Worm (Caenorhabditis elegans) whole organism, L3 larva: ENCODE results near the gene far-2.

ENCODE experiments used
- ZK546.5 ChIP-seq: sonication (generic microtip); optimal IDR thresholded peaks from 2 replicates; lab custom pipeline; 2017; ENCODE audit warnings: missing biosample characterization, missing genetic modification characterization
- aly-2 ChIP-seq: fragments of 150-350 bp; optimal IDR thresholded peaks from 2 replicates; lab custom pipeline; 2014; ENCODE audit warnings: missing biosample characterization, missing genetic modification characterization
- ama-1 ChIP-seq: fragments of 150-350 bp; optimal IDR thresholded peaks from 2 replicates; lab custom pipeline; 2018
- ceh-16 ChIP-seq: sonication (generic microtip); optimal IDR thresholded peaks from 2 replicates; lab custom pipeline; 2017; ENCODE audit warnings: missing biosample characterization, missing genetic modification characterization
- ceh-28 ChIP-seq: fragments of 150-350 bp; optimal IDR thresholded peaks from 2 replicates; lab custom pipeline; 2014; ENCODE audit warnings: missing biosample characterization, missing genetic modification reagents, missing genetic modification characterization
- ceh-82 ChIP-seq: fragments of 150-350 bp; optimal IDR thresholded peaks from 2 replicates; lab custom pipeline; 2014; ENCODE audit warnings: missing biosample characterization, missing genetic modification characterization
- egl-27 ChIP-seq: sonication (generic microtip); optimal IDR thresholded peaks from 4 replicates; lab custom pipeline; 2017; ENCODE audit warnings: missing biosample characterization, missing genetic modification reagents, missing genetic modification characterization
- egl-5 ChIP-seq: fragments of 150-350 bp; optimal IDR thresholded peaks from 2 replicates; lab custom pipeline; 2017; ENCODE audit warnings: missing biosample characterization, missing genetic modification reagents, missing genetic modification characterization, inconsistent platforms
- elt-1 ChIP-seq: fragments of 150-350 bp; optimal IDR thresholded peaks from 2 replicates; lab custom pipeline; 2014; ENCODE audit warnings: missing biosample characterization, missing genetic modification characterization
- elt-2 ChIP-seq: sonication (generic microtip); optimal IDR thresholded peaks from 2 replicates; lab custom pipeline; 2016; ENCODE audit warnings: missing genetic modification reagents, mild to moderate bottlenecking, missing genetic modification characterization, missing compliant biosample characterization
- elt-3 ChIP-seq, 3 experiments: fragments of 150-350 bp in 1 of 3; sonication (generic microtip) in 2 of 3; optimal IDR thresholded peaks; 2 replicates in 2 of 3; 4 replicates in 1 of 3; lab custom pipeline; 2014 to 2017; ENCODE audit warnings: missing biosample characterization in 3 of 3, missing genetic modification characterization in 3 of 3
- eor-1 ChIP-seq, 2 experiments: fragments of 150-350 bp; optimal IDR thresholded peaks; 2 replicates each; lab custom pipeline; 2014 to 2018; ENCODE audit warnings: missing biosample characterization in 2 of 2, missing genetic modification characterization in 2 of 2
- hmg-11 ChIP-seq: sonication (generic microtip); optimal IDR thresholded peaks from 2 replicates; lab custom pipeline; 2016; ENCODE audit warnings: missing genetic modification characterization, missing compliant biosample characterization
- jun-1 ChIP-seq: fragments of 150-350 bp; optimal IDR thresholded peaks from 2 replicates; lab custom pipeline; 2014; ENCODE audit warnings: missing biosample characterization, missing genetic modification reagents, missing genetic modification characterization
- lin-15B ChIP-seq: fragments of 150-350 bp; optimal IDR thresholded peaks from 2 replicates; lab custom pipeline; 2014; ENCODE audit warnings: missing biosample characterization, missing genetic modification characterization
- lin-39 ChIP-seq: fragments of 150-350 bp; optimal IDR thresholded peaks from 2 replicates; lab custom pipeline; 2018; ENCODE audit warnings: missing biosample characterization, missing genetic modification reagents, missing genetic modification characterization
- lsy-12 ChIP-seq: sonication (generic microtip); optimal IDR thresholded peaks from 2 replicates; lab custom pipeline; 2016; ENCODE audit warnings: mild to moderate bottlenecking, missing genetic modification characterization, missing compliant biosample characterization
- mdl-1 ChIP-seq: fragments of 150-350 bp; optimal IDR thresholded peaks from 2 replicates; lab custom pipeline; 2014; ENCODE audit warnings: missing biosample characterization, missing genetic modification characterization
- mml-1 ChIP-seq: fragments of 150-350 bp; sonication (generic microtip); optimal IDR thresholded peaks from 3 replicates; lab custom pipeline; 2014; ENCODE audit warnings: missing biosample characterization, missing genetic modification characterization
- nhr-11 ChIP-seq: fragments of 150-350 bp; optimal IDR thresholded peaks from 2 replicates; lab custom pipeline; 2014; ENCODE audit warnings: missing biosample characterization, missing genetic modification characterization
- nhr-23 ChIP-seq: fragments of 150-350 bp; optimal IDR thresholded peaks from 2 replicates; lab custom pipeline; 2014; ENCODE audit warnings: missing biosample characterization, missing genetic modification reagents, missing genetic modification characterization
- nhr-237 ChIP-seq: fragments of 150-350 bp; optimal IDR thresholded peaks from 2 replicates; lab custom pipeline; 2014; ENCODE audit warnings: missing biosample characterization, missing genetic modification characterization
- nhr-43 ChIP-seq: sonication (generic microtip); optimal IDR thresholded peaks from 2 replicates; lab custom pipeline; 2016; ENCODE audit warnings: mild to moderate bottlenecking, missing genetic modification characterization, missing compliant biosample characterization; ENCODE audit not compliant: poor library complexity, severe bottlenecking
- nhr-67 ChIP-seq: fragments of 150-350 bp; optimal IDR thresholded peaks from 2 replicates; lab custom pipeline; 2014; ENCODE audit warnings: missing biosample characterization, missing genetic modification characterization
- nhr-76 ChIP-seq: fragments of 150-350 bp; sonication (generic microtip); optimal IDR thresholded peaks from 5 replicates; lab custom pipeline; 2014; ENCODE audit warnings: missing biosample characterization, missing genetic modification characterization
- pha-4 ChIP-seq: fragments of 150-350 bp; optimal IDR thresholded peaks from 2 replicates; lab custom pipeline; 2014; ENCODE audit warnings: missing biosample characterization, missing genetic modification reagents, missing genetic modification characterization
- pqm-1 ChIP-seq: fragments of 150-350 bp; optimal IDR thresholded peaks from 2 replicates; lab custom pipeline; 2017; ENCODE audit warnings: missing biosample characterization, missing genetic modification characterization, inconsistent platforms
- skn-1 ChIP-seq: fragments of 150-350 bp; optimal IDR thresholded peaks from 2 replicates; lab custom pipeline; 2014; ENCODE audit warnings: missing biosample characterization, missing genetic modification characterization
- snpc-4 ChIP-seq: fragments of 150-350 bp; optimal IDR thresholded peaks from 2 replicates; lab custom pipeline; 2014; ENCODE audit warnings: missing biosample characterization, missing genetic modification characterization
- tbx-2 ChIP-seq: sonication (generic microtip); optimal IDR thresholded peaks from 2 replicates; lab custom pipeline; 2016; ENCODE audit warnings: mild to moderate bottlenecking, missing genetic modification characterization, missing compliant biosample characterization
- unc-62 ChIP-seq: fragments of 150-350 bp; sonication (generic microtip); optimal IDR thresholded peaks from 4 replicates; lab custom pipeline; 2014; ENCODE audit warnings: missing biosample characterization, missing genetic modification reagents, missing genetic modification characterization
- zag-1 ChIP-seq: fragments of 150-350 bp; optimal IDR thresholded peaks from 2 replicates; lab custom pipeline; 2014; ENCODE audit warnings: missing biosample characterization, missing genetic modification characterization
- ztf-11 ChIP-seq: fragments of 150-350 bp; optimal IDR thresholded peaks from 2 replicates; lab custom pipeline; 2014; ENCODE audit warnings: missing biosample characterization, missing genetic modification characterization

Gene far-2

DNA sequence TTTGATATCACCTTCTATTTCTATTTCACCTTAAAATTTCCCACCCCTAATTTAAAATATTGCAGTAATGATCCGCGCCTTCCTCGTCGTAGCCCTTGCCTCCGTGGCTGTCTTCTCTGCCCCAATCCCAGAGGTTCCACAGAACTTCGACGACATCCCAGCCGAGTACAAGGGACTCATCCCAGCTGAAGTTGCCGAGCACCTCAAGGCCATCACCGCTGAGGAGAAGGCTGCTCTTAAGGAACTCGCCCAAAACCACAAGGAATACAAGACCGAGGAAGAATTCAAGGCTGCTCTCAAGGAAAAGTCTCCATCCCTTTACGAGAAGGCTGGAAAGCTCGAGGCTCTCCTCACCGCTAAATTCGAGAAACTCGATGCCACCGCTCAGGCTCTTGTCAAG lies at the start of gene far-2:
far-2 (plus strand) TSS at position 66 of the 400 bp plus-strand sequence.
- TF ChIP-seq elt-1 (tag; lab: Kevin White, UChicago), result no peak
- TF ChIP-seq, all 47 proteins: peak for 0

ce11 chrIII:9034133-9034532 lies 47.5 kb upstream of the far-2 start:
- TF ChIP-seq elt-3 (tag; optimal IDR thresholded peaks at IDR 0.05; lab: Kevin White, UChicago), result no peak
- peak; percentile 51 for TF ChIP-seq jun-1 (tag; lab: Kevin White, UChicago)
- TF ChIP-seq zag-1 (tag; lab: Kevin White, UChicago), result no peak
- no peak for TF ChIP-seq nhr-237
- no peak for TF ChIP-seq nhr-67 (tag; lab: Kevin White, UChicago)
- peak; percentile 10 for TF ChIP-seq pha-4 (tag; lab: Kevin White, UChicago)
- TF ChIP-seq elt-2, result peak; percentile 57
- TF ChIP-seq lsy-12 (tag; lab: Kevin White, UChicago), result no peak
- TF ChIP-seq nhr-76 (tag; lab: Kevin White, UChicago), result no peak

DNA sequence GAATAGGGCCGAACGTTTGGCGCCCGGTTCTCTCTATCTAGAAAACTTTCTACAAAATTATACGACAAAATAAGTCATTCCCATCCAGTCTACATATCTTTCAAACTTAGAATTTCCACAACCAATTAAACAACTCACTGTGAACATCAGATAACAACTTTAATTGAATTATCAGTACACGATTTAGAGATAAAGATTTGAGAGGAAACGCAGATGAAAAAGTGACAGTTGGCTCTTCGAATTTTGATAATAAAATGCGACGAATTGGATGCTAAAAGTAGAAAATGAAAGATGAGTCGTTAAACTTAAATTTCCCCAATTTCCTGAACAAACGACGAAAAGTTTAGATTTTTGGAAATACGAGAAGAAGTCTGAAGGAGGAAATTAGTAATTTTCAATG lies 46.6 kb upstream of the far-2 start:
- no peak for TF ChIP-seq nhr-11 (tag; lab: Kevin White, UChicago)
- peak; percentile 89 for TF ChIP-seq elt-2
- no peak for TF ChIP-seq mdl-1 (tag; lab: Kevin White, UChicago)
- TF ChIP-seq nhr-43, result no peak
- peak; percentile 62 for TF ChIP-seq pqm-1

DNA sequence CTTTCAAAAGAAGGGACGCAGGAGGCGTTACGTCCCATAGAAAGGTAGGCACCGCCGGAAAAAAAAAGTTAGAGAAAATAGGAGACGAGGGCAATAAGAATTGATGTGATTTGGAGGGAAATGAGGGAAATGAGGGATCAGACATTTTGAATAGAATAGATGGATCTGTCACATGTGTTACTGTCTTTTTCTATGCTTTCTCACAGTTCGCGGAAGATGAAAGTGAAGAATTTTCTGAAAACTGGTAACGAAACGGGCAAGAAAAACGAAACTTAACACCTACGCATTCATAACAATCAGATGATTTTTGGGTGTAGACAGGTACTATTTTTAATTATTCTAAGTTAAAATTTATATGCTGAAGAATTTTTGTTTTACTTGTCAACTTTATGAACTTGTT lies 44.0 kb upstream of the far-2 start, which contains the start of gene R107.9:
R107.9 (plus strand) TSS at position 301 of the 400 bp plus-strand sequence.
- TF ChIP-seq tbx-2 (no peak), egl-5 (tag; lab: Kevin White, UChicago) (peak; percentile 17), elt-2 (no peak)

ce11 chrIII:9043200-9043599 lies 38.4 kb upstream of the far-2 start, which contains the start of gene nac-2:
Gene nac-2 (minus strand): TSS chrIII:9043300.
- TF ChIP-seq nhr-76 (tag; lab: Kevin White, UChicago) (no peak), nhr-43 (no peak), ceh-28 (peak; percentile 0), zag-1 (tag; lab: Kevin White, UChicago) (no peak), eor-1 (tag; optimal IDR thresholded peaks at IDR 0.05; lab: Kevin White, UChicago) (no peak), ceh-82 (no peak)
- TF ChIP-seq, all 47 proteins: peak for 1

ce11 chrIII:9045838-9046237 lies 35.8 kb upstream of the far-2 start, which contains the start of gene R107.2:
Gene R107.2 (minus strand): TSS chrIII:9045938.
- TF ChIP-seq hmg-11 (tag; lab: Kevin White, UChicago) (no peak), snpc-4 (tag; lab: Kevin White, UChicago) (no peak), unc-62 (GFP tag; lab: Kevin White, UChicago) (no peak), nhr-76 (tag; lab: Kevin White, UChicago) (no peak), ztf-11 (tag; lab: Kevin White, UChicago) (no peak), nhr-43 (no peak), egl-27 (tag; lab: Kevin White, UChicago) (no peak), skn-1 (tag; lab: Kevin White, UChicago) (no peak), aly-2 (no peak), lin-39 (tag; lab: Kevin White, UChicago) (no peak), mml-1 (tag; lab: Kevin White, UChicago) (no peak), zag-1 (tag; lab: Kevin White, UChicago) (no peak), lin-15B (tag; lab: Kevin White, UChicago) (no peak), ceh-16 (tag; lab: Kevin White, UChicago) (no peak), ZK546.5 (no peak), nhr-23 (tag; lab: Kevin White, UChicago) (no peak), nhr-67 (tag; lab: Kevin White, UChicago) (no peak), ama-1 (lab: Kevin White, UChicago) (no peak)
